Worm (Caenorhabditis elegans) whole organism, young adult: ENCODE results near the gene fbxa-107.
A peak's percentile ranks its signal among the peaks of the same experiment; 100 is the strongest.

Experiments
- B0019.2 ChIP-seq: fragments of 200-800 bp; sonication (Bioruptor generic); conservative IDR thresholded peaks from 2 replicates; pipeline ENCODE4 v1.3.6; 2022; ENCODE audit warnings: missing genetic modification reagents, missing genetic modification characterization, missing compliant biosample characterization
- B0336.3 ChIP-seq: fragments of 200-800 bp; sonication (Bioruptor generic); IDR thresholded peaks from 2 replicates; pipeline ENCODE4 v1.3.6; 2022; ENCODE audit warnings: missing genetic modification characterization, missing compliant biosample characterization
- F37B4.10 ChIP-seq: fragments of 200-800 bp; sonication (Bioruptor generic); IDR thresholded peaks from 2 replicates; pipeline ENCODE4 v1.3.6; 2022; ENCODE audit warnings: missing genetic modification characterization, missing compliant biosample characterization
- akir-1 ChIP-seq: fragments of 200-800 bp; sonication (Bioruptor generic); optimal IDR thresholded peaks from 2 replicates; lab custom pipeline; 2018; ENCODE audit warnings: mild to moderate bottlenecking, missing genetic modification characterization, moderate library complexity, missing compliant biosample characterization
- ama-1 ChIP-seq, 3 experiments: fragments of 150-350 bp in 1 of 3; sonication (generic microtip) in 2 of 3; optimal IDR thresholded peaks; 2 replicates each; lab custom pipeline; 2014 to 2018; ENCODE audit warnings: missing biosample characterization in 2 of 3, missing genetic modification characterization in 2 of 3, missing genetic modification reagents in 2 of 3
- attf-3 ChIP-seq: fragments of 200-800 bp; sonication (Bioruptor generic); conservative IDR thresholded peaks from 2 replicates; pipeline ENCODE4 v1.3.6; 2022; ENCODE audit warnings: missing genetic modification reagents, missing genetic modification characterization, missing compliant biosample characterization
- bed-1 ChIP-seq: fragments of 200-800 bp; sonication (Bioruptor generic); IDR thresholded peaks from 2 replicates; pipeline ENCODE4 v1.3.6; 2022; ENCODE audit warnings: missing genetic modification reagents, missing genetic modification characterization, missing compliant biosample characterization
- ceh-100 ChIP-seq: fragments of 200-800 bp; sonication (Bioruptor generic); IDR thresholded peaks from 2 replicates; pipeline ENCODE4 v1.3.6; 2022; ENCODE audit warnings: missing genetic modification reagents, missing genetic modification characterization, missing compliant biosample characterization
- ceh-40 ChIP-seq: fragments of 200-800 bp; sonication (Bioruptor generic); IDR thresholded peaks from 2 replicates; pipeline ENCODE4 v1.3.6; 2022; ENCODE audit warnings: missing genetic modification characterization, missing compliant biosample characterization
- ceh-79 ChIP-seq: sonication (generic microtip); optimal IDR thresholded peaks from 2 replicates; lab custom pipeline; 2017; ENCODE audit warnings: mild to moderate bottlenecking, missing genetic modification characterization, missing compliant biosample characterization
- dpl-1 ChIP-seq: fragments of 150-350 bp; optimal IDR thresholded peaks from 2 replicates; lab custom pipeline; 2014; ENCODE audit warnings: missing biosample characterization, missing genetic modification reagents, missing genetic modification characterization
- efl-1 ChIP-seq: fragments of 150-350 bp; optimal IDR thresholded peaks from 2 replicates; lab custom pipeline; 2014; ENCODE audit warnings: missing biosample characterization, missing genetic modification reagents, missing genetic modification characterization
- egl-18 ChIP-seq: fragments of 200-800 bp; sonication (Bioruptor generic); IDR thresholded peaks from 2 replicates; pipeline ENCODE4 v1.3.6; 2022; ENCODE audit warnings: missing genetic modification reagents, missing genetic modification characterization, missing compliant biosample characterization
- egl-44 ChIP-seq: fragments of 200-800 bp; sonication (Bioruptor generic); IDR thresholded peaks from 2 replicates; pipeline ENCODE4 v1.3.6; 2022; ENCODE audit warnings: missing genetic modification reagents, missing genetic modification characterization, missing compliant biosample characterization
- egrh-3 ChIP-seq: fragments of 200-800 bp; sonication (Bioruptor generic); IDR thresholded peaks from 2 replicates; pipeline ENCODE4 v1.3.6; 2022; ENCODE audit warnings: missing genetic modification reagents, missing genetic modification characterization, missing compliant biosample characterization
- ets-4 ChIP-seq: fragments of 200-800 bp; sonication (Bioruptor generic); optimal IDR thresholded peaks from 2 replicates; lab custom pipeline; 2018; ENCODE audit warnings: mild to moderate bottlenecking, missing genetic modification characterization, missing compliant biosample characterization
- him-1 ChIP-seq: sonication (generic microtip); optimal IDR thresholded peaks from 2 replicates; lab custom pipeline; 2016; ENCODE audit warnings: missing genotype, missing genetic modification reagents, missing genetic modification characterization, missing compliant biosample characterization
- hrde-1 ChIP-seq: sonication (generic microtip); optimal IDR thresholded peaks from 2 replicates; lab custom pipeline; 2016; ENCODE audit warnings: missing genetic modification characterization, mild to moderate bottlenecking, missing compliant biosample characterization, moderate library complexity, missing genotype, missing genetic modification reagents, borderline replicate concordance
- lin-35 ChIP-seq, 3 experiments: fragments of 150-350 bp in 2 of 3; sonication (generic microtip) in 1 of 3; optimal IDR thresholded peaks; 2 replicates each; lab custom pipeline; 2014 to 2018; ENCODE audit warnings: missing biosample characterization in 3 of 3, missing genetic modification characterization in 3 of 3, missing genetic modification reagents in 3 of 3
- lin-40 ChIP-seq: sonication (generic microtip); optimal IDR thresholded peaks from 2 replicates; lab custom pipeline; 2016; ENCODE audit warnings: missing genetic modification characterization, mild to moderate bottlenecking, missing compliant biosample characterization, missing genotype, missing genetic modification reagents
- lin-54 ChIP-seq: fragments of 200-800 bp; sonication (Bioruptor generic); optimal IDR thresholded peaks from 2 replicates; lab custom pipeline; 2018; ENCODE audit warnings: mild to moderate bottlenecking, missing genetic modification characterization, missing compliant biosample characterization
- madf-3 ChIP-seq: fragments of 200-800 bp; sonication (Bioruptor generic); IDR thresholded peaks from 2 replicates; pipeline ENCODE4 v1.3.6; 2022; ENCODE audit warnings: missing genetic modification reagents, missing genetic modification characterization, missing compliant biosample characterization
- mcd-1 ChIP-seq: fragments of 200-800 bp; sonication (Bioruptor generic); IDR thresholded peaks from 2 replicates; pipeline ENCODE4 v1.3.6; 2022; ENCODE audit warnings: missing genetic modification reagents, missing genetic modification characterization, missing compliant biosample characterization
- mes-4 ChIP-seq: sonication (generic microtip); optimal IDR thresholded peaks from 2 replicates; lab custom pipeline; 2016; ENCODE audit warnings: missing genotype, missing genetic modification characterization, missing compliant biosample characterization
- nfya-1 ChIP-seq: sonication (generic microtip); optimal IDR thresholded peaks from 2 replicates; lab custom pipeline; 2017; ENCODE audit warnings: antibody characterized with exemption, missing compliant biosample characterization, missing genetic modification characterization, borderline replicate concordance; ENCODE audit not compliant: insufficient read depth
- nfya-2 ChIP-seq: fragments of 200-800 bp; sonication (Bioruptor generic); IDR thresholded peaks from 2 replicates; pipeline ENCODE4 v1.3.6; 2022; ENCODE audit warnings: missing genetic modification reagents, missing genetic modification characterization, missing compliant biosample characterization
- nhr-90 ChIP-seq: sonication (generic microtip); optimal IDR thresholded peaks from 2 replicates; lab custom pipeline; 2016; ENCODE audit warnings: missing genotype, mild to moderate bottlenecking, missing genetic modification characterization, missing compliant biosample characterization
- sdz-38 ChIP-seq: sonication (generic microtip); optimal IDR thresholded peaks from 2 replicates; lab custom pipeline; 2016; ENCODE audit warnings: missing genotype, missing genetic modification characterization, missing compliant biosample characterization
- sea-2 ChIP-seq: fragments of 200-800 bp; sonication (Bioruptor generic); IDR thresholded peaks from 2 replicates; pipeline ENCODE4 v1.3.6; 2022; ENCODE audit warnings: missing genetic modification characterization, missing compliant biosample characterization
- snpc-1.3 ChIP-seq: sonication (generic microtip); optimal IDR thresholded peaks from 2 replicates; lab custom pipeline; 2017; ENCODE audit warnings: missing genetic modification characterization, mild to moderate bottlenecking, missing compliant biosample characterization, antibody characterized with exemption, moderate library complexity, missing genotype, missing genetic modification reagents; ENCODE audit not compliant: insufficient read depth
- somi-1 ChIP-seq: fragments of 200-800 bp; sonication (Bioruptor generic); optimal IDR thresholded peaks from 2 replicates; lab custom pipeline; 2018; ENCODE audit warnings: mild to moderate bottlenecking, missing genetic modification characterization, missing compliant biosample characterization
- tbx-9 ChIP-seq: sonication (generic microtip); optimal IDR thresholded peaks from 2 replicates; lab custom pipeline; 2016; ENCODE audit warnings: borderline replicate concordance, missing genetic modification characterization, inconsistent platforms, missing compliant biosample characterization
- tlf-1 ChIP-seq: fragments of 200-800 bp; sonication (Bioruptor generic); optimal IDR thresholded peaks from 2 replicates; lab custom pipeline; 2018; ENCODE audit warnings: mild to moderate bottlenecking, missing genetic modification characterization, missing compliant biosample characterization
- unc-130 ChIP-seq: sonication (generic microtip); optimal IDR thresholded peaks from 2 replicates; lab custom pipeline; 2016; ENCODE audit warnings: missing genetic modification reagents, missing genetic modification characterization, missing compliant biosample characterization
- unc-62 ChIP-seq: fragments of 150-350 bp; optimal IDR thresholded peaks from 2 replicates; lab custom pipeline; 2014; ENCODE audit warnings: missing biosample characterization, missing genetic modification reagents, missing genetic modification characterization
- ztf-26 ChIP-seq: sonication (generic microtip); optimal IDR thresholded peaks from 2 replicates; lab custom pipeline; 2017; ENCODE audit warnings: missing genetic modification characterization, missing compliant biosample characterization
- ztf-3 ChIP-seq: fragments of 200-800 bp; sonication (Bioruptor generic); optimal IDR thresholded peaks from 2 replicates; lab custom pipeline; 2018; ENCODE audit warnings: mild to moderate bottlenecking, missing genetic modification characterization, missing compliant biosample characterization

Gene fbxa-107

ce11 chrV:18086174-18086661 lies 37.5 kb upstream of the fbxa-107 start, which contains the start of gene Y59A8B.12:
Y59A8B.12 (minus strand) TSS chrV:18086224.
- TF ChIP-seq sdz-38 (tag; lab: Kevin White, UChicago) (no peak), lin-54 (GFP tag; lab: Kevin White, UChicago) (peak; percentile 54), sea-2 (GFP tag; lab: Robert Waterston, UW) (no peak), efl-1 (peak; percentile 27), ztf-3 (no peak)

ce11 chrV:18086783-18087182 lies 37.0 kb upstream of the fbxa-107 start, which contains the start of gene slr-2:
slr-2 (plus strand) TSS chrV:18087123.
- TF ChIP-seq B0336.3 (GFP tag; lab: Robert Waterston, UW) (no peak), nfya-2 (GFP tag; lab: Robert Waterston, UW) (no peak), efl-1 (peak; percentile 84), mes-4 (no peak), egl-44 (GFP tag; lab: Robert Waterston, UW) (no peak), mcd-1 (GFP tag; lab: Robert Waterston, UW) (peak; percentile 96), lin-35 (GFP tag; optimal IDR thresholded peaks at IDR 0.05; lab: Kevin White, UChicago) (peak in 2 of 3 experiments; percentile 33 to 88), ceh-79 (tag; lab: Kevin White, UChicago) (no peak), lin-40 (tag; lab: Kevin White, UChicago) (peak; percentile 13), lin-54 (GFP tag; lab: Kevin White, UChicago) (peak; percentile 91), dpl-1 (GFP tag; lab: Kevin White, UChicago) (peak; percentile 69)
- TF ChIP-seq, all 124 proteins: peak for 6

ce11 chrV:18091216-18091615 lies 32.5 kb upstream of the fbxa-107 start:
- TF ChIP-seq him-1 (tag; lab: Kevin White, UChicago) (no peak), ceh-100 (no peak), bed-1 (no peak), nhr-90 (tag; lab: Kevin White, UChicago) (no peak), egl-18 (GFP tag; lab: Robert Waterston, UW) (no peak), tbx-9 (tag; lab: Kevin White, UChicago) (no peak), egrh-3 (GFP tag; lab: Robert Waterston, UW) (no peak), B0019.2 (no peak), attf-3 (no peak), B0336.3 (GFP tag; lab: Robert Waterston, UW) (no peak), hrde-1 (no peak), madf-3 (no peak), snpc-1.3 (no peak), ets-4 (GFP tag; lab: Kevin White, UChicago) (no peak), ama-1 (optimal IDR thresholded peaks at IDR 0.05; lab: Kevin White, UChicago) (no peak), ama-1 (GFP tag; optimal IDR thresholded peaks at IDR 0.05; lab: Kevin White, UChicago) (no peak), tlf-1 (GFP tag; lab: Kevin White, UChicago) (no peak), F37B4.10 (GFP tag; lab: Robert Waterston, UW) (no peak), somi-1 (GFP tag; lab: Kevin White, UChicago) (no peak), akir-1 (GFP tag; lab: Kevin White, UChicago) (no peak), unc-62 (GFP tag; lab: Kevin White, UChicago) (no peak)
- TF ChIP-seq, all 124 proteins: peak for 0

- TF ChIP-seq ceh-40 (GFP tag; lab: Robert Waterston, UW) (no peak), ztf-26 (tag; lab: Kevin White, UChicago) (no peak), lin-54 (GFP tag; lab: Kevin White, UChicago) (no peak), nfya-1 (tag; lab: Kevin White, UChicago) (no peak), bed-1 (no peak), unc-130 (GFP tag; lab: Kevin White, UChicago) (no peak)
Measured at ce11 chrV:18093941-18094340, 29.8 kb upstream of the fbxa-107 start.
